Fruit fly (Drosophila melanogaster) whole organism, adult: ENCODE data around the gene Muted.

Experiments used
- CG12768 ChIP-seq: fragments of 200-800 bp; sonication (Bioruptor generic); optimal IDR thresholded peaks from 2 replicates; lab custom pipeline; 2017; ENCODE audit warnings: missing biosample characterization, missing genetic modification characterization, mild to moderate bottlenecking, moderate library complexity, missing genetic modification reagents
- CG7045 ChIP-seq: fragments of 200-800 bp; sonication (Bioruptor generic); optimal IDR thresholded peaks from 2 replicates; lab custom pipeline; 2017; ENCODE audit warnings: missing biosample characterization, mild to moderate bottlenecking, missing genetic modification characterization
- Hr96 ChIP-seq: fragments of 200-800 bp; sonication (Bioruptor generic); optimal IDR thresholded peaks from 2 replicates; lab custom pipeline; 2016; ENCODE audit warnings: missing biosample characterization, missing genetic modification characterization
- Mnt ChIP-seq: fragments of 200-800 bp; sonication (Bioruptor generic); optimal IDR thresholded peaks from 2 replicates; lab custom pipeline; 2016; ENCODE audit warnings: missing biosample characterization, mild to moderate bottlenecking, missing genetic modification characterization
- bab1 ChIP-seq: fragments of 200-800 bp; sonication (Bioruptor generic); optimal IDR thresholded peaks from 3 replicates; lab custom pipeline; 2019; ENCODE audit warnings: missing biosample characterization, mild to moderate bottlenecking, missing genetic modification characterization, moderate library complexity
- cic ChIP-seq: fragments of 200-800 bp; sonication (Bioruptor generic); optimal IDR thresholded peaks from 2 replicates; lab custom pipeline; 2017; ENCODE audit warnings: missing biosample characterization, mild to moderate bottlenecking, missing genetic modification characterization, moderate library complexity
- cnc ChIP-seq, 2 experiments: fragments of >200 bp; optimal IDR thresholded peaks; 2 replicates each; lab custom pipeline; 2017
- kay ChIP-seq: fragments of 200-800 bp; sonication (Bioruptor generic); peaks from one replicate; lab custom pipeline; 2016; ENCODE audit warnings: missing biosample characterization, missing genetic modification characterization, borderline replicate concordance
- ovo ChIP-seq: fragments of 200-800 bp; sonication (Bioruptor generic); optimal IDR thresholded peaks from 2 replicates; lab custom pipeline; 2016; ENCODE audit warnings: missing biosample characterization, missing genetic modification characterization
- tj ChIP-seq: fragments of 200-800 bp; sonication (Bioruptor generic); optimal IDR thresholded peaks from 3 replicates; lab custom pipeline; 2017; ENCODE audit warnings: missing biosample characterization, mild to moderate bottlenecking, missing genetic modification characterization, moderate library complexity

Muted gene

DNA sequence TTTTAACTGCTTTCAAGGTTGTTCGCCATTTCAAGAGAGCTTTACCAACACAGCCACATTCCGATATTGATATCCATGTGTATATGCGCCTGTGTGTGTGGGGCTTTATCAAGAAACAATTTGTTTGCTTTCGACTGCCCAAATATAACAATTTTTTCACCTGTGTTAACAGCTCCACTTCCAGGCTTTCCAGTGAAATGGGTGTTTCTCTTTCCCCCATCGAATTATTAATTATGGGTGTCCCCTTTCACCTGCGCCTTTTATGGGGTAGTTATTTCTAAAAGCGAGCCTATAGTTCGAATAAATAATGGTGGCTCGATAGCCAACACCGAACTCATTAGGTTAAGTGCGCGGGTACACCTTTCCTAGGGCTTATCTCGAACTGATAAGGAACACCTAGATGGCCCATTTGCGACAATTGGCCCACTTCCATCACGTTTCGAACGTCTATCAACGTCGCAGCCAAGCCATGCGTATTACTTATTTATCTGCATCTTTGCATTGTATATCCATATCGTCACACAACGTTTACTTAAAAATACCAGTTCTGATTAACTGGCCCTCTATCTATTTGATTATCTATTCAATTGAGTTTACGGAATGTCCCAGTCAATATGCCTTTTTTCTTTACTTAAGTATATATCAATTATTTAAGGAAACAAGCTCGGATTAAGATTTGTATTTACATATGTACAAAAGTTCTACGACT, 49.6 kb downstream of the Muted start:
- TF ChIP-seq Hr96 (GFP tag; lab: Kevin White, UChicago), result peak; percentile 12
- peak; percentile 14 for TF ChIP-seq kay (GFP tag; lab: Kevin White, UChicago)
- no peak for TF ChIP-seq tj (GFP tag; lab: Kevin White, UChicago)
- TF ChIP-seq cic, result peak; percentile 55
- TF ChIP-seq CG7045 (GFP tag; lab: Kevin White, UChicago), result no peak
- peak; percentile 7 for TF ChIP-seq CG12768
- TF ChIP-seq cnc (optimal IDR thresholded peaks at IDR 0.05; lab: Kevin White, UChicago), result no peak
- no peak for TF ChIP-seq bab1 (GFP tag; lab: Kevin White, UChicago)
- TF ChIP-seq ovo, result no peak
- TF ChIP-seq Mnt (GFP tag; lab: Kevin White, UChicago), result peak; percentile 20
